Worm (Caenorhabditis elegans): ENCODE results near the gene grl-5.

grl-5 gene

ce11 chrV:4428202-4428601, 13.7 kb upstream of the grl-5 start, which contains the start of gene Y47D7A.11:
Gene Y47D7A.11, minus strand, starts transcription at chrV:4428302.
- no peak for TF ChIP-seq ztf-23 (GFP tag; IDR thresholded peaks at IDR 0.05)

ce11 chrV:4423860-4424401, 9.5 kb upstream of the grl-5 start, which contains the start of the genes Y47D7A.9 and Y47D7A.19:
Gene Y47D7A.9, minus strand, starts transcription at chrV:4423960.
Gene Y47D7A.19, plus strand, starts transcription at chrV:4424351.
- TF ChIP-seq ztf-29 (GFP tag; IDR thresholded peaks at IDR 0.05) (no peak), med-1 (GFP tag; optimal IDR thresholded peaks at IDR 0.05; ENCODE audit: insufficient read depth) (no peak), tab-1 (GFP tag; IDR thresholded peaks at IDR 0.05) (no peak), ref-1 (GFP tag; conservative IDR thresholded peaks at IDR 0.05) (no peak), cog-1 (tag; optimal IDR thresholded peaks at IDR 0.05) (no peak), flt-1 (GFP tag; IDR thresholded peaks at IDR 0.05) (no peak), T22C8.4 (GFP tag; IDR thresholded peaks at IDR 0.05) (no peak), klf-2 (GFP tag; conservative IDR thresholded peaks at IDR 0.05) (no peak), ztf-23 (GFP tag; IDR thresholded peaks at IDR 0.05) (no peak)

ce11 chrV:4423087-4423486, 8.6 kb upstream of the grl-5 start:
- TF ChIP-seq cog-1 (tag; optimal IDR thresholded peaks at IDR 0.05) = no peak

- TF ChIP-seq T22C8.4 (GFP tag; IDR thresholded peaks at IDR 0.05) (no peak), ref-1 (GFP tag; conservative IDR thresholded peaks at IDR 0.05) (no peak), med-1 (GFP tag; optimal IDR thresholded peaks at IDR 0.05; ENCODE audit: insufficient read depth) (no peak), ztf-29 (GFP tag; IDR thresholded peaks at IDR 0.05) (no peak), tab-1 (GFP tag; IDR thresholded peaks at IDR 0.05) (no peak), klf-2 (GFP tag; conservative IDR thresholded peaks at IDR 0.05) (no peak), ztf-23 (GFP tag; IDR thresholded peaks at IDR 0.05) (no peak), cog-1 (tag; optimal IDR thresholded peaks at IDR 0.05) (no peak), flt-1 (GFP tag; IDR thresholded peaks at IDR 0.05) (no peak)
Observed at ce11 chrV:4422127-4422526, 7.7 kb upstream of the grl-5 start, which contains the start of gene skr-7. Gene skr-7, plus strand, starts transcription at chrV:4422427.

DNA sequence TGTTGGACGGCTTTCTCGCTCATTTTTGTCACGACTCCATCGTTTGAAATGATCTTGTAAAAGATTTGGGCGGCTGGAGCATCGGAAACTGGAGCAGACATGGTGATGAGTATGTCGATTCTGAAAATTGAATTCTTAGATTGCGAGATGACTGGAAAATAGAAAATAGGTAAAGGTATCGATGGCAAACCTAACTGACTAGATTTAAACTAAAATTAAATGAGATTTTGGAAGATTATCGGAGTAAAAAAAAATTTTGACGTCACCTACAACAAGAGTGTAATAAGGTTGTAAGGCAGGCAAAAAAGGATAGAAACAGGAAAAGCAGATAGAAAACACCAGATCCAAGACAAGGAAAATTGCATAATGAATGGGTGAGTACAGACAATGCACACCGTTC, 7.0 kb upstream of the grl-5 start, which contains the start of gene skr-14:
Gene skr-14 (minus strand): TSS at position 101 of the 400 bp plus-strand sequence.
- no peak for TF ChIP-seq T22C8.4 (GFP tag; IDR thresholded peaks at IDR 0.05)
- no peak for TF ChIP-seq med-1 (GFP tag; optimal IDR thresholded peaks at IDR 0.05; ENCODE audit: insufficient read depth)
- TF ChIP-seq ztf-29 (GFP tag; IDR thresholded peaks at IDR 0.05) = no peak
- no peak for TF ChIP-seq ref-1 (GFP tag; conservative IDR thresholded peaks at IDR 0.05)
- no peak for TF ChIP-seq cog-1 (tag; optimal IDR thresholded peaks at IDR 0.05)

- TF ChIP-seq ztf-29 (GFP tag; IDR thresholded peaks at IDR 0.05) (no peak), ref-1 (GFP tag; conservative IDR thresholded peaks at IDR 0.05) (no peak), med-1 (GFP tag; optimal IDR thresholded peaks at IDR 0.05; ENCODE audit: insufficient read depth) (no peak), flt-1 (GFP tag; IDR thresholded peaks at IDR 0.05) (no peak), ztf-23 (GFP tag; IDR thresholded peaks at IDR 0.05) (no peak), tab-1 (GFP tag; IDR thresholded peaks at IDR 0.05) (no peak), klf-2 (GFP tag; conservative IDR thresholded peaks at IDR 0.05) (no peak), T22C8.4 (GFP tag; IDR thresholded peaks at IDR 0.05) (no peak), cog-1 (tag; optimal IDR thresholded peaks at IDR 0.05) (no peak)
Observed at ce11 chrV:4419767-4420322, 5.4 kb upstream of the grl-5 start, which contains the start of the genes Y47D7A.7 and Y47D7A.2. Gene Y47D7A.7, minus strand, starts transcription at chrV:4419867. Gene Y47D7A.2, plus strand, starts transcription at chrV:4420272.

DNA sequence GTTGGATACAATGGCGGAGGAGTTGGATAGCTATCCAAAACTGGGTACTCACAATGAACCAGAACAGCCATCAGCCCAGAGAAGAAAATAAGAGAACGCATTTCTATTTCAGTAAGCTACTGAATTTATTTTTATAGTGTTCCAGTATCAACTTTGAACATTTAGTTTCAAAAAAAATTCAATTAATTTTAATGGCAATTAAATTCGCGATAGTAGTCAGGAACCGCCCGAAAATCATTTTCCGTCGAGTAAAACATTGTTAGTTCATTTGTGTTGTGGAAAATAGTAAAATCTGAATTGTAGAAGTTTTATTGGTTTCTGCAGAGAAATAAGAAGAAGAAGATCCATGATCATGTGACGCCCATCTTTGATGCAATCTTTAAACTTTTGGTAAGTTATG, 3.7 kb upstream of the grl-5 start, which contains the start of gene Y47D7A.6:
Gene Y47D7A.6 (minus strand): TSS at position 101 of the 400 bp plus-strand sequence.
- TF ChIP-seq cog-1 (tag; optimal IDR thresholded peaks at IDR 0.05) (no peak), flt-1 (GFP tag; IDR thresholded peaks at IDR 0.05) (no peak), T22C8.4 (GFP tag; IDR thresholded peaks at IDR 0.05) (no peak), ref-1 (GFP tag; conservative IDR thresholded peaks at IDR 0.05) (no peak), klf-2 (GFP tag; conservative IDR thresholded peaks at IDR 0.05) (no peak), tab-1 (GFP tag; IDR thresholded peaks at IDR 0.05) (no peak), ztf-29 (GFP tag; IDR thresholded peaks at IDR 0.05) (no peak), ztf-23 (GFP tag; IDR thresholded peaks at IDR 0.05) (no peak), med-1 (GFP tag; optimal IDR thresholded peaks at IDR 0.05; ENCODE audit: insufficient read depth) (no peak)

- TF ChIP-seq T22C8.4 (GFP tag; IDR thresholded peaks at IDR 0.05) (no peak), flt-1 (GFP tag; IDR thresholded peaks at IDR 0.05) (no peak), ztf-23 (GFP tag; IDR thresholded peaks at IDR 0.05) (no peak), tab-1 (GFP tag; IDR thresholded peaks at IDR 0.05) (no peak), ztf-29 (GFP tag; IDR thresholded peaks at IDR 0.05) (no peak), ref-1 (GFP tag; conservative IDR thresholded peaks at IDR 0.05) (no peak), klf-2 (GFP tag; conservative IDR thresholded peaks at IDR 0.05) (no peak), med-1 (GFP tag; optimal IDR thresholded peaks at IDR 0.05; ENCODE audit: insufficient read depth) (no peak), cog-1 (tag; optimal IDR thresholded peaks at IDR 0.05) (no peak)
Observed at ce11 chrV:4416710-4417109, 2.2 kb upstream of the grl-5 start, which contains the start of gene Y47D7A.18. Gene Y47D7A.18, minus strand, starts transcription at chrV:4416810.

ce11 chrV:4411714-4412113, 2.7 kb downstream of the grl-5 start, which contains the start of gene Y47D7A.17:
Gene Y47D7A.17, minus strand, starts transcription at chrV:4411814.
- TF ChIP-seq tab-1 (GFP tag; IDR thresholded peaks at IDR 0.05) (no peak), T22C8.4 (GFP tag; IDR thresholded peaks at IDR 0.05) (no peak), ref-1 (GFP tag; conservative IDR thresholded peaks at IDR 0.05) (no peak), flt-1 (GFP tag; IDR thresholded peaks at IDR 0.05) (no peak), klf-2 (GFP tag; conservative IDR thresholded peaks at IDR 0.05) (no peak), ztf-29 (GFP tag; IDR thresholded peaks at IDR 0.05) (no peak), med-1 (GFP tag; optimal IDR thresholded peaks at IDR 0.05; ENCODE audit: insufficient read depth) (no peak), ztf-23 (GFP tag; IDR thresholded peaks at IDR 0.05) (no peak), cog-1 (tag; optimal IDR thresholded peaks at IDR 0.05) (no peak)

DNA sequence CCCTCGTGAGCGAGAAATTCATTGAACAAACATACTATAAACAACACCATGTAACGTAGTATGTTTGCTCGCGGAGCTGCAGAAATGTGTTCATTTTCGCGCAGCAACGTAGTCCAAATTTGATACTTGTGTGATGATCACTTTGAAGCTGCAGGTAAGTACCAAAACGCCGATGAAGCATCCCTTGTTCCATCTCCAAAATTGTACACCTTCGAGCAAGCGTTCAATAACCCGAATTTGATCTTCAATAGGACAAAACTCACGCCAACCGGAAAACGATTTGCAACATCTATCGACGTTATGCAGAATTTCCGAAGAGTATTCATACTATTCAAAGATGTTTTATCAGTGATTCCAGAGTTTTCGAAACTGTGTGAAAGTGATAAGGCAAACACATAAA, 3.8 kb downstream of the grl-5 start, which contains the start of gene Y47D7A.3:
Gene Y47D7A.3 (plus strand): TSS at position 301 of the 400 bp plus-strand sequence.
- TF ChIP-seq klf-2 (GFP tag; conservative IDR thresholded peaks at IDR 0.05) (no peak), ztf-29 (GFP tag; IDR thresholded peaks at IDR 0.05) (no peak)
